Worm (Caenorhabditis elegans) whole organism, midembryonic: ENCODE measurements around the gene dhs-18.

ENCODE experiments used
- T22C8.4 ChIP-seq: fragments of 200-800 bp; sonication (Bioruptor generic); IDR thresholded peaks from 2 replicates; pipeline ENCODE4 v1.3.6; 2022; ENCODE audit warnings: missing genetic modification characterization, missing compliant biosample characterization
- cog-1 ChIP-seq: sonication (generic microtip); optimal IDR thresholded peaks from 2 replicates; lab custom pipeline; 2016; ENCODE audit warnings: missing genetic modification characterization, missing compliant biosample characterization
- flt-1 ChIP-seq: fragments of 200-800 bp; sonication (Bioruptor generic); IDR thresholded peaks from 2 replicates; pipeline ENCODE4 v1.3.6; 2022; ENCODE audit warnings: missing genetic modification characterization, missing compliant biosample characterization
- klf-2 ChIP-seq: fragments of 200-800 bp; sonication (Bioruptor generic); conservative IDR thresholded peaks from 2 replicates; pipeline ENCODE4 v1.3.6; 2022; ENCODE audit warnings: missing genetic modification reagents, missing genetic modification characterization, missing compliant biosample characterization
- med-1 ChIP-seq: sonication (generic microtip); optimal IDR thresholded peaks from 2 replicates; lab custom pipeline; 2017; ENCODE audit warnings: missing genetic modification characterization, mild to moderate bottlenecking, missing compliant biosample characterization, antibody characterized with exemption, missing genetic modification reagents; ENCODE audit not compliant: insufficient read depth
- ref-1 ChIP-seq: fragments of 200-800 bp; sonication (Bioruptor generic); conservative IDR thresholded peaks from 2 replicates; pipeline ENCODE4 v1.3.6; 2022; ENCODE audit warnings: missing genetic modification reagents, missing genetic modification characterization, missing compliant biosample characterization
- tab-1 ChIP-seq: fragments of 200-800 bp; sonication (Bioruptor generic); IDR thresholded peaks from 2 replicates; pipeline ENCODE4 v1.3.6; 2022; ENCODE audit warnings: missing genetic modification characterization, missing compliant biosample characterization
- ztf-23 ChIP-seq: fragments of 200-800 bp; sonication (Bioruptor generic); IDR thresholded peaks from 2 replicates; pipeline ENCODE4 v1.3.6; 2022; ENCODE audit warnings: missing genetic modification reagents, missing genetic modification characterization, missing compliant biosample characterization
- ztf-29 ChIP-seq: fragments of 200-800 bp; sonication (Bioruptor generic); IDR thresholded peaks from 2 replicates; pipeline ENCODE4 v1.3.6; 2022; ENCODE audit warnings: missing genetic modification reagents, missing genetic modification characterization, missing compliant biosample characterization

Gene dhs-18

DNA sequence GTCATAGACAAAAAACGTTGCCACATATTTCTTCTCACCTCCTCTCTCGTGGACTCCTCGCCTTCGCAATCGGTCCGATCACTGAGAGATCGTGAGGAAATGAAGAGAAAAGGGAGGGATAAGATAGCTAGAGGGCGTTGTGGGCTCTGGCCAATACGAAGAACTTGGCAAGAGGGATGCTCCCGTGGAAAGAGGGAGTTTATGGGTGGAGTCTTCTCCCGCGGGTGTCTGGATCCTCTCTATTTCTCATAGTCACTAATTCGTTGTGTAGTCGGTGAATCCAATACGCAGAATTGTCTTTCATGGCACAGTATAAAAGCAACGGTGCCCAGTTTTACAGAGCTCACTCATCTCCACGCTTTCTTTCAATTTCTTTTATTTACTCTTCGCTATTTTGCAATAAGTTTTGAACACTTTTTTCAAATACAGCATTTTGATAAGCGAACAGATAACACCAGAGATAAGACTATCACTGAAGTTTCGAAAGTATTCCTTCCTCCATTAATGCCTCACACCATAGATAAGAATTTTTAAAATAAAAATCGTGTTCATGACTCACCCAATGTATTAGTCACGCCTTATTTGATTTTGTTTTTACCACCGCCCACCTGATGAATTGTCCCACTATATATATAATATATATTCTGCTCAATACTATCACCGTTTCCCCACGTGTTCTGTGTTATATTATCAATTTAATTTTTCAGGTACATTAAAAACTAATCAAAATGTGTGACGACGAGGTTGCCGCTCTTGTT, 33.9 kb upstream of the dhs-18 start, which contains the start of gene act-1:
act-1 (plus strand) TSS at position 708 of the 758 bp plus-strand sequence.
- TF ChIP-seq flt-1 (GFP tag; lab: Robert Waterston, UW) (0 out of 2 replicates have a peak, but pooled peaks have one; percentile 27), med-1 (no peak), ztf-29 (GFP tag; lab: Robert Waterston, UW) (no peak), cog-1 (no peak), tab-1 (GFP tag; lab: Robert Waterston, UW) (no peak), ref-1 (GFP tag; lab: Robert Waterston, UW) (no peak)

ce11 chrV:11078874-11079273, 32.2 kb upstream of the dhs-18 start:
- TF ChIP-seq med-1 (no peak), klf-2 (GFP tag; lab: Robert Waterston, UW) (no peak), ztf-29 (GFP tag; lab: Robert Waterston, UW) (no peak)

DNA sequence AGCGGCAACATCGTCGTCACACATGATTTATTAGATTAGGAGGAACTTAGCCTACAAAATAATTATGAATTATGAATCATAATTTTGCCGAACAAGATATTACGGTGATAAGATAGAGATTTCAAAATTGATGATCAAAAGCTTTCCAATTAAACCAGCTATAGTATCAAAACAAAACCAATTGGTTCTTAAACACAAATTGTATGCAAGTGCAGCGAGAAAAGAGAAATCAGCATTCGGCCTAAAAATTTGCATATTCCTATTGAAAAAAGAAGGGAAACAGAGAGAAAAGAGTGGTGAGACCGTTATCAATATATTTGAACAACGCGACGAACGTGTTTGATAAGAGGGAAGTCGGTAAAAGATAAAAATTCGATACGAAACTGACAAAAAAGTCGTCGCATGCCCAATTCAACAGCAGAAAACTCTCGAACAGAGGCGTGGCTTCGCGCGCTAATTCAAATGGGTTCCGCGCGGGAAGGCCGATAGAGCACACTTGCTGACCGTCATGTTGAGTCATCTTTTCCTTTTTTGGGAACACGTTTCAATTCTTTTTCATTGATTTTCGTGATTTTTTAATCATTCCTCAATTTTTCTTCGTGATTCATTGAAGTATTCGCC, 31.6 kb upstream of the dhs-18 start, which contains the start of gene act-2:
act-2 (minus strand) TSS at position 51 of the 621 bp plus-strand sequence.
- TF ChIP-seq ztf-23 (GFP tag; lab: Robert Waterston, UW), result peak; percentile 14; the same call in 1 of the 2 replicates
- TF ChIP-seq flt-1 (GFP tag; lab: Robert Waterston, UW), result peak; percentile 53; the same call in 1 of the 2 replicates
- TF ChIP-seq med-1, result no peak
- TF ChIP-seq T22C8.4, result no peak
- peak; percentile 28 for TF ChIP-seq cog-1

DNA sequence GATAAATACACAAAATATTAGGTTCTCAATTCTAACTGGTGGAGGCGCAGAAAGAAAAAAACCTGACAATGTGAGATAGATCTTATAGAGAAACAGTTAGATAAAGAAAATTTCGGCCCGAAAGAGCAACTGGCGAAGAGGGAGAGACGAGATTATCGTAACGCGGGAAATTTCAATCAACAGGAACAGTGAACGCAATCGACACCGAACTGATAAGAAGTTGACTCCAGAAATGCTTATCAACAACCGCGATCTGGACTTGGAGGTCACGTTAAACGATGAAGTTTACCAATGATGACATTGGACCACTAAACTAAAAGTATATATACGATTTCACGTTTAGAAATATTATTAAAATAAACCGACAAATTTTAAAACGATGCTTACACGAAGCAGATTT, 29.8 kb upstream of the dhs-18 start:
- TF ChIP-seq tab-1 (GFP tag; lab: Robert Waterston, UW) (no peak), cog-1 (no peak), klf-2 (GFP tag; lab: Robert Waterston, UW) (no peak), ref-1 (GFP tag; lab: Robert Waterston, UW) (no peak), T22C8.4 (no peak), flt-1 (GFP tag; lab: Robert Waterston, UW) (no peak), ztf-29 (GFP tag; lab: Robert Waterston, UW) (no peak)

- TF ChIP-seq klf-2 (GFP tag; lab: Robert Waterston, UW) (no peak), tab-1 (GFP tag; lab: Robert Waterston, UW) (no peak), ztf-29 (GFP tag; lab: Robert Waterston, UW) (no peak), ref-1 (GFP tag; lab: Robert Waterston, UW) (no peak), cog-1 (no peak), ztf-23 (GFP tag; lab: Robert Waterston, UW) (no peak), med-1 (no peak), T22C8.4 (no peak), flt-1 (GFP tag; lab: Robert Waterston, UW) (no peak)
These were observed 29.4 kb upstream of the dhs-18 start for ce11 chrV:11076028-11076402.

DNA sequence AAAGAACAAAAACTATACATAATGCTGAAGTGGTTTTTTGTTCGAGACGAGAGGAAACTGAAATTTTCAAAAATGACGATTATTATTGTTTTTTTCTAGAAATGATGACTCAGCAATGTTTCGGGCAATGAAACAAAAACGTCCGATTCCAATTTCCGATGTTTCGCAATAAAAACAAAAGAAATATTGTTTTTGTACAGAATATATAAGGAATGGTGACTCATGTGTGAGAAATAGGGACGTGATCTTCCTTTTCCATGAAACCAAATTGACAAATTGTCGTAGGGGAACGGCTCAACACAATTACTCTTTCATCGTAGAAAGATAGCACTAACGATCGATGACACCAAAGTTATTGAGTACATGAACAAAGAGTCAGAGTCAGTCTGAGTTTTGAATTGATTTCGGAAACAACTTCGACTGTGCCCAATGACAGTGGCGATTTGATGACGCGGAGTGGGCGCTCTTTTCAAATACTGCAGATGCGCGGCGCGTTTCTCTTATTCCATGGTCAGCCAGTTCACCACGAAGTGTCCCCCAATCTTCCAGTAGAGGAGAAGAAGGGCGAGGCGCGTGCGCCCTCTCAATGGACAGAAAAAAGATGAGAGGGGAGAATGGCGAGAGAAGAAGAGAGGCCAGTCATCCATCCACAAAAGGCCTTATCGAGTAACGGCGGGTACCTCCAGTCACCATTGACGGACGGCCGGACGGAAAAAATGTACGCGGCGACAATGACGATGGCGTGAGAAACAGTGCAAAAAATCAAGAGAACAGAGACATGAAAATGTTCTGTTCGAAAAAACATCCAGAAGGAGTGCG, 28.8 kb upstream of the dhs-18 start:
- TF ChIP-seq ref-1 (GFP tag; lab: Robert Waterston, UW) (no peak), flt-1 (GFP tag; lab: Robert Waterston, UW) (peak; percentile 48; the same call in 1 of the 2 replicates)

DNA sequence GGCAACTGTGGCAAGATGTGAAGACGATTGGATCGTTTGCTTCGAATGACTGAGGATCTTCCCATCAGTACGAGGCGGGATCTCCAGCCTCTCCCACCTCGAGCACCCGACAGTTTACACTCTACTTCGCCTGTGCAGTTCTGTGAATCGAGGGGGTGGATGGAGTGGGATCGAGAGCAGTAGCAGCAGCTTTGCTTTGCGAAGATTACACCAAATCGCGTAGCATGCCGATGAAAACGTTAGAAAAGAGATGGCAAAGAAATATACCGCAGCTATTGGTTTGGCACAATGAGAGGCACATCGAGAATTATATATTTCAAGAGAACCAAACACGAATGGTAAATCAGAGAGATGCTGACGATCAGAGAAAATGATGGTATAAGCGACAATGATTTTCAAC, 27.8 kb upstream of the dhs-18 start, which contains the start of gene act-3:
act-3 (minus strand) TSS at position 51 of the 400 bp plus-strand sequence.
- TF ChIP-seq ztf-23 (GFP tag; lab: Robert Waterston, UW), result no peak
- peak; percentile 35 for TF ChIP-seq cog-1

DNA sequence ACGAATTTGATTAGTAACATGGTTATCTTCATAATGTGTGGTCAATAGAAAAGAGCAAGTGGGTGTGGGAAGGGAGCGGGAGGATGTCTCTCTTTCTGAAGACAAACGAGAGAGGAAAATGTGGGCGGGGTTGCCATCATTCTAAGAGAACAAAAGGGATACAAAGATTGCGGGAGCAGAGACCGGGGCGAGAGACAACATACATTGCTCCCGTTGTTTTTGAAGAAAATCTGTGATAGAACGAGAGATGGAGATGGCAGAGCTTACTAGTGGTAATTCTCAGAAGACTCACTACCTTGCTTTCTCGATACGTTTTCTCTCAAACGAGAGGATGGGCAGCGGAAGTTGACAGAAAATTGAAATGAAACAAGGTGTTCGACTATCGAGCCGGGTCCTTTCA, 26.7 kb upstream of the dhs-18 start:
- TF ChIP-seq ref-1 (GFP tag; lab: Robert Waterston, UW) (no peak), cog-1 (no peak), ztf-23 (GFP tag; lab: Robert Waterston, UW) (no peak), tab-1 (GFP tag; lab: Robert Waterston, UW) (no peak), flt-1 (GFP tag; lab: Robert Waterston, UW) (no peak), ztf-29 (GFP tag; lab: Robert Waterston, UW) (no peak), T22C8.4 (no peak), med-1 (no peak), klf-2 (GFP tag; lab: Robert Waterston, UW) (no peak)

DNA sequence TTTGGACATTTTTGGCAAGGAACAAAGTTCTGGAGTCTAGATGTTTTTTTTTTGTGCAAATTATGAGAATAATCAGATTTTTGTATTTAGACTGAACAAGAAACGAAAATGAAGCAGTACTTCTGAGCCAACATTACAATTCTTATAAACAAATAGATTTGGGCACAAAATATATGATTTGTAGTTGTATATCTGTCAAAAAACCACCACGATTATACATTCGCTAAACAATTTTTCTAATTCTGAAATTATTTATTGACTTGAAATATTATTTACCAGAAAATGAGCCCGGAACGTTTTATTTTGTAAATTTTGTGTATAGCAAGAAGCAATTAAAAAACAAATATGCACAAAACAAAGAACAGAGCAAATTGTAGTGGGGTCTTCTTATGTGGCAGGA, 24.8 kb upstream of the dhs-18 start:
- TF ChIP-seq ref-1 (GFP tag; lab: Robert Waterston, UW) (no peak), ztf-23 (GFP tag; lab: Robert Waterston, UW) (no peak), ztf-29 (GFP tag; lab: Robert Waterston, UW) (no peak), med-1 (no peak), klf-2 (GFP tag; lab: Robert Waterston, UW) (no peak), tab-1 (GFP tag; lab: Robert Waterston, UW) (no peak), flt-1 (GFP tag; lab: Robert Waterston, UW) (no peak), cog-1 (no peak), T22C8.4 (no peak)

DNA sequence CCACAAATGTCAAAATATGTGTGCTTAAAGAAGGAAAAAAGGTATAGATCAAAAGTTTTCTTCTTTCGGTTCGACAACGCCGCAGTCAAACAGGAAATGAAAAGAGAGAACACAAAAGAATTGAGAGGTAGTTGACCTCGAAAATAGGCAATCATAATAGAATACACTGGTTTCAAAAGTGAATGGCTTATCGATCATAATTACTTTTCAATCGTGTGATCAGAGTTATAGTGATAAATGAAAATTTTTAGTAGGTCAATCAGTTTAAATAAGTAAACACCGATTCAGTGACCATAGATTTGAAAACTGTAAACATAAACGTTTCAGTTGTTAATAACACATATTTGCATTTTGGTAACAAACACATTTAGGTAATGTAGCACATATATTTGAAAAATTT, 23.8 kb upstream of the dhs-18 start:
- no peak for TF ChIP-seq cog-1
- no peak for TF ChIP-seq klf-2 (GFP tag; lab: Robert Waterston, UW)
